Worm (Caenorhabditis elegans) whole organism, young adult: Measurements from ENCODE around the gene mrps-23.

ENCODE experiments used
- B0261.1 ChIP-seq: sonication (generic microtip); optimal IDR thresholded peaks from 2 replicates; lab custom pipeline; 2016; ENCODE audit warnings: mild to moderate bottlenecking, missing genetic modification characterization, moderate library complexity, missing compliant biosample characterization
- C17E4.6 ChIP-seq: fragments of 200-800 bp; sonication (Bioruptor generic); IDR thresholded peaks from 2 replicates; pipeline ENCODE4 v1.3.6; 2022; ENCODE audit warnings: missing genetic modification reagents, missing genetic modification characterization, missing compliant biosample characterization
- F10E7.11 ChIP-seq: sonication (generic microtip); optimal IDR thresholded peaks from 2 replicates; lab custom pipeline; 2017; ENCODE audit warnings: mild to moderate bottlenecking, missing genetic modification characterization, moderate library complexity, missing compliant biosample characterization
- F52B5.7 ChIP-seq: sonication (generic microtip); optimal IDR thresholded peaks from 2 replicates; lab custom pipeline; 2016; ENCODE audit warnings: mild to moderate bottlenecking, missing genetic modification characterization, missing compliant biosample characterization
- K12H6.12 ChIP-seq: fragments of 200-800 bp; sonication (Bioruptor generic); optimal IDR thresholded peaks from 2 replicates; lab custom pipeline; 2018; ENCODE audit warnings: mild to moderate bottlenecking, missing genetic modification characterization, missing compliant biosample characterization
- T07F8.4 ChIP-seq: sonication (generic microtip); optimal IDR thresholded peaks from 2 replicates; lab custom pipeline; 2016; ENCODE audit warnings: mild to moderate bottlenecking, missing genetic modification characterization, moderate library complexity, missing compliant biosample characterization
- T26A5.8 ChIP-seq: sonication (generic microtip); optimal IDR thresholded peaks from 2 replicates; lab custom pipeline; 2016; ENCODE audit warnings: missing genetic modification characterization, missing compliant biosample characterization
- Y79H2A.3 ChIP-seq: fragments of 200-800 bp; sonication (Bioruptor generic); conservative IDR thresholded peaks from 2 replicates; pipeline ENCODE4 v1.3.6; 2022; ENCODE audit warnings: missing genetic modification reagents, missing genetic modification characterization, missing compliant biosample characterization
- Y95B8A.8 ChIP-seq: fragments of 200-800 bp; sonication (Bioruptor generic); IDR thresholded peaks from 2 replicates; pipeline ENCODE4 v1.3.6; 2022; ENCODE audit warnings: missing genetic modification reagents, missing genetic modification characterization, missing compliant biosample characterization
- aptf-3 ChIP-seq: fragments of 200-800 bp; sonication (Bioruptor generic); IDR thresholded peaks from 2 replicates; pipeline ENCODE4 v1.3.6; 2022; ENCODE audit warnings: missing genetic modification characterization, missing compliant biosample characterization
- athp-1 ChIP-seq: sonication (generic microtip); optimal IDR thresholded peaks from 2 replicates; lab custom pipeline; 2017; ENCODE audit warnings: mild to moderate bottlenecking, missing genetic modification characterization, missing compliant biosample characterization
- cebp-1 ChIP-seq, 2 experiments: fragments of 200-800 bp in 1 of 2; sonication (Bioruptor generic) in 1 of 2; sonication (generic microtip) in 1 of 2; IDR thresholded peaks in 1 of 2; optimal IDR thresholded peaks in 1 of 2; 2 replicates each; pipeline versions ENCODE4 v1.3.6 to Lab custom; 2017 to 2022; ENCODE audit warnings: missing compliant biosample characterization in 2 of 2, missing genetic modification characterization in 2 of 2, mild to moderate bottlenecking in 1 of 2, missing genetic modification reagents in 1 of 2, moderate library complexity in 1 of 2
- ceh-27 ChIP-seq: fragments of 200-800 bp; sonication (Bioruptor generic); optimal IDR thresholded peaks from 2 replicates; lab custom pipeline; 2018; ENCODE audit warnings: mild to moderate bottlenecking, missing genetic modification characterization, moderate library complexity, missing compliant biosample characterization
- ceh-79 ChIP-seq: sonication (generic microtip); optimal IDR thresholded peaks from 2 replicates; lab custom pipeline; 2017; ENCODE audit warnings: mild to moderate bottlenecking, missing genetic modification characterization, missing compliant biosample characterization
- die-1 ChIP-seq: sonication (generic microtip); optimal IDR thresholded peaks from 2 replicates; lab custom pipeline; 2016; ENCODE audit warnings: missing genotype, mild to moderate bottlenecking, missing genetic modification characterization, missing compliant biosample characterization
- dox-1 ChIP-seq: fragments of 200-800 bp; sonication (Bioruptor generic); IDR thresholded peaks from 2 replicates; pipeline ENCODE4 v1.3.6; 2022; ENCODE audit warnings: missing genetic modification reagents, missing genetic modification characterization, missing compliant biosample characterization
- egl-44 ChIP-seq: fragments of 200-800 bp; sonication (Bioruptor generic); IDR thresholded peaks from 2 replicates; pipeline ENCODE4 v1.3.6; 2022; ENCODE audit warnings: missing genetic modification reagents, missing genetic modification characterization, missing compliant biosample characterization
- gei-17 ChIP-seq: fragments of 200-800 bp; sonication (Bioruptor generic); optimal IDR thresholded peaks from 2 replicates; lab custom pipeline; 2018; ENCODE audit warnings: mild to moderate bottlenecking, missing genetic modification characterization, missing compliant biosample characterization
- him-1 ChIP-seq: sonication (generic microtip); optimal IDR thresholded peaks from 2 replicates; lab custom pipeline; 2016; ENCODE audit warnings: missing genotype, missing genetic modification reagents, missing genetic modification characterization, missing compliant biosample characterization
- hlh-12 ChIP-seq: sonication (generic microtip); optimal IDR thresholded peaks from 2 replicates; lab custom pipeline; 2016; ENCODE audit warnings: missing genetic modification characterization, missing compliant biosample characterization
- hmg-1.2 ChIP-seq: fragments of 200-800 bp; sonication (Bioruptor generic); IDR thresholded peaks from 2 replicates; pipeline ENCODE4 v1.3.6; 2022; ENCODE audit warnings: missing genetic modification reagents, missing genetic modification characterization, missing compliant biosample characterization
- hmg-20 ChIP-seq: fragments of 200-800 bp; sonication (Bioruptor generic); IDR thresholded peaks from 2 replicates; pipeline ENCODE4 v1.3.6; 2022; ENCODE audit warnings: missing genetic modification reagents, missing genetic modification characterization, missing compliant biosample characterization
- hrde-1 ChIP-seq: sonication (generic microtip); optimal IDR thresholded peaks from 2 replicates; lab custom pipeline; 2016; ENCODE audit warnings: missing genetic modification characterization, mild to moderate bottlenecking, missing compliant biosample characterization, moderate library complexity, missing genotype, missing genetic modification reagents, borderline replicate concordance
- let-607 ChIP-seq, 2 experiments: fragments of 200-800 bp in 1 of 2; sonication (Bioruptor generic) in 1 of 2; sonication (generic microtip) in 1 of 2; optimal IDR thresholded peaks; 2 replicates each; lab custom pipeline; 2016 to 2018; ENCODE audit warnings: mild to moderate bottlenecking in 2 of 2, missing compliant biosample characterization in 2 of 2, missing genetic modification characterization in 2 of 2, moderate library complexity in 2 of 2, missing genotype in 1 of 2
- lin-26 ChIP-seq: fragments of 200-800 bp; sonication (Bioruptor generic); IDR thresholded peaks from 2 replicates; pipeline ENCODE4 v1.3.6; 2022; ENCODE audit warnings: missing genetic modification reagents, missing genetic modification characterization, missing compliant biosample characterization
- lin-35 ChIP-seq, 3 experiments: fragments of 150-350 bp in 2 of 3; sonication (generic microtip) in 1 of 3; optimal IDR thresholded peaks; 2 replicates each; lab custom pipeline; 2014 to 2018; ENCODE audit warnings: missing biosample characterization in 3 of 3, missing genetic modification characterization in 3 of 3, missing genetic modification reagents in 3 of 3
- lsy-27 ChIP-seq: sonication (generic microtip); optimal IDR thresholded peaks from 2 replicates; lab custom pipeline; 2017; ENCODE audit warnings: missing genetic modification characterization, mild to moderate bottlenecking, missing compliant biosample characterization, antibody characterized with exemption, missing genotype, borderline replicate concordance; ENCODE audit not compliant: insufficient read depth
- madf-6 ChIP-seq: fragments of 200-800 bp; sonication (Bioruptor generic); IDR thresholded peaks from 2 replicates; pipeline ENCODE4 v1.3.6; 2022; ENCODE audit warnings: missing genetic modification reagents, missing genetic modification characterization, missing compliant biosample characterization
- nfyb-1 ChIP-seq: fragments of 200-800 bp; sonication (Bioruptor generic); IDR thresholded peaks from 2 replicates; pipeline ENCODE4 v1.3.6; 2022; ENCODE audit warnings: missing genetic modification reagents, missing genetic modification characterization, missing compliant biosample characterization
- sea-2 ChIP-seq: fragments of 200-800 bp; sonication (Bioruptor generic); IDR thresholded peaks from 2 replicates; pipeline ENCODE4 v1.3.6; 2022; ENCODE audit warnings: missing genetic modification characterization, missing compliant biosample characterization
- snpc-1.3 ChIP-seq: sonication (generic microtip); optimal IDR thresholded peaks from 2 replicates; lab custom pipeline; 2017; ENCODE audit warnings: missing genetic modification characterization, mild to moderate bottlenecking, missing compliant biosample characterization, antibody characterized with exemption, moderate library complexity, missing genotype, missing genetic modification reagents; ENCODE audit not compliant: insufficient read depth
- snpc-3.4 ChIP-seq: sonication (generic microtip); optimal IDR thresholded peaks from 2 replicates; lab custom pipeline; 2017; ENCODE audit warnings: missing genetic modification characterization, mild to moderate bottlenecking, missing compliant biosample characterization, antibody characterized with exemption, moderate library complexity, missing genotype, missing genetic modification reagents
- snpc-4 ChIP-seq, 5 experiments: fragments of 150-350 bp in 1 of 5; sonication (generic microtip) in 4 of 5; optimal IDR thresholded peaks; 2 replicates each; lab custom pipeline; 2014 to 2018; ENCODE audit warnings: missing genetic modification characterization in 5 of 5, missing biosample characterization in 3 of 5, antibody characterized with exemption in 2 of 5, mild to moderate bottlenecking in 2 of 5, missing compliant biosample characterization in 2 of 5, missing genotype in 2 of 5, moderate library complexity in 2 of 5, missing genetic modification reagents in 1 of 5
- tlf-1 ChIP-seq: fragments of 200-800 bp; sonication (Bioruptor generic); optimal IDR thresholded peaks from 2 replicates; lab custom pipeline; 2018; ENCODE audit warnings: mild to moderate bottlenecking, missing genetic modification characterization, missing compliant biosample characterization
- unc-130 ChIP-seq: sonication (generic microtip); optimal IDR thresholded peaks from 2 replicates; lab custom pipeline; 2016; ENCODE audit warnings: missing genetic modification reagents, missing genetic modification characterization, missing compliant biosample characterization
- unc-62 ChIP-seq: fragments of 150-350 bp; optimal IDR thresholded peaks from 2 replicates; lab custom pipeline; 2014; ENCODE audit warnings: missing biosample characterization, missing genetic modification reagents, missing genetic modification characterization
- ztf-3 ChIP-seq: fragments of 200-800 bp; sonication (Bioruptor generic); optimal IDR thresholded peaks from 2 replicates; lab custom pipeline; 2018; ENCODE audit warnings: mild to moderate bottlenecking, missing genetic modification characterization, missing compliant biosample characterization
- ztf-6 ChIP-seq: fragments of 200-800 bp; sonication (Bioruptor generic); IDR thresholded peaks from 2 replicates; pipeline ENCODE4 v1.3.6; 2022; ENCODE audit warnings: missing genetic modification reagents, missing genetic modification characterization, missing compliant biosample characterization

The mrps-23 gene

ce11 chrIII:9521410-9522090 is 1.9 kb downstream of the mrps-23 start, which contains the start of the genes clu-1 and prp-40 (continued):
- TF ChIP-seq hmg-1.2 (GFP tag; lab: Robert Waterston, UW): peak; percentile 75
- no peak for TF ChIP-seq T07F8.4 (tag; lab: Kevin White, UChicago)
- no peak for TF ChIP-seq unc-62
- no peak for TF ChIP-seq cebp-1 (GFP tag; IDR thresholded peaks at IDR 0.05; lab: Robert Waterston, UW)
- TF ChIP-seq cebp-1 (tag; optimal IDR thresholded peaks at IDR 0.05; lab: Kevin White, UChicago): peak; percentile 78
- peak; percentile 88 for TF ChIP-seq nfyb-1 (GFP tag; lab: Robert Waterston, UW)
- TF ChIP-seq K12H6.12 (tag; lab: Kevin White, UChicago): peak; percentile 70
- no peak for TF ChIP-seq F10E7.11 (tag; lab: Kevin White, UChicago)
- TF ChIP-seq dox-1 (GFP tag; lab: Robert Waterston, UW): peak; percentile 94
- TF ChIP-seq gei-17 (GFP tag; lab: Kevin White, UChicago): peak; percentile 37
- TF ChIP-seq lin-26 (GFP tag; lab: Robert Waterston, UW): no peak

- peak; percentile 8 for TF ChIP-seq snpc-3.4 (tag; lab: Kevin White, UChicago)
- no peak for TF ChIP-seq sea-2 (GFP tag; lab: Robert Waterston, UW)
- TF ChIP-seq, all 124 proteins: peak for 1
These were observed 7.3 kb downstream of the mrps-23 start, which contains the start of gene F55H2.7 for ce11 chrIII:9516148-9516547. F55H2.7 (minus strand) TSS chrIII:9516248.

ce11 chrIII:9513569-9513968 is 9.9 kb downstream of the mrps-23 start, which contains the start of gene F55H2.8:
F55H2.8 (plus strand) TSS chrIII:9513869.
- TF ChIP-seq B0261.1 (no peak), lin-35 (GFP tag; optimal IDR thresholded peaks at IDR 0.05; lab: Kevin White, UChicago) (no peak)

- no peak for TF ChIP-seq unc-130
- 0 out of 2 replicates have a peak, but pooled peaks have one; percentile 29 for TF ChIP-seq Y79H2A.3 (GFP tag; lab: Robert Waterston, UW)
- TF ChIP-seq madf-6: 0 out of 2 replicates have a peak, but pooled peaks have one; percentile 20
- TF ChIP-seq let-607 (tag; optimal IDR thresholded peaks at IDR 0.05; lab: Kevin White, UChicago): no peak
- TF ChIP-seq hmg-1.2 (GFP tag; lab: Robert Waterston, UW): 0 out of 2 replicates have a peak, but pooled peaks have one; percentile 17
- no peak for TF ChIP-seq die-1 (tag; lab: Kevin White, UChicago)
- TF ChIP-seq hlh-12 (tag; lab: Kevin White, UChicago): no peak
- peak; percentile 92 for TF ChIP-seq him-1 (tag; lab: Kevin White, UChicago)
- TF ChIP-seq snpc-1.3: peak; percentile 2
- peak; percentile 8 for TF ChIP-seq athp-1 (tag; lab: Kevin White, UChicago)
- TF ChIP-seq hrde-1 (tag; lab: Kevin White, UChicago): peak; percentile 14
These were observed 10.5 kb downstream of the mrps-23 start for ce11 chrIII:9513006-9513405.

- TF ChIP-seq ceh-79 (no peak), lsy-27 (tag; lab: Kevin White, UChicago) (no peak), snpc-4 (GFP tag; optimal IDR thresholded peaks at IDR 0.05; lab: Kevin White, UChicago) (no peak), snpc-4 (tag; optimal IDR thresholded peaks at IDR 0.05; lab: Kevin White, UChicago) (no peak), egl-44 (no peak), tlf-1 (GFP tag; lab: Kevin White, UChicago) (no peak), Y95B8A.8 (GFP tag; lab: Robert Waterston, UW) (no peak), T26A5.8 (no peak), aptf-3 (no peak), hmg-1.2 (GFP tag; lab: Robert Waterston, UW) (no peak), C17E4.6 (no peak), ztf-6 (GFP tag; lab: Robert Waterston, UW) (no peak), hmg-20 (GFP tag; lab: Robert Waterston, UW) (no peak), ztf-3 (no peak), ceh-27 (GFP tag; lab: Kevin White, UChicago) (no peak), nfyb-1 (GFP tag; lab: Robert Waterston, UW) (no peak), F52B5.7 (no peak)
These were observed 11.8 kb downstream of the mrps-23 start for ce11 chrIII:9511660-9512059.
